Fruit fly (Drosophila melanogaster) whole organism: ENCODE data around the gene CG31870.

Source experiments
- CG8478 ChIP-seq: fragments of >200 bp; optimal IDR thresholded peaks from 2 replicates; lab custom pipeline; 2018; ENCODE audit warnings: inconsistent platforms
- Dll ChIP-seq: fragments of >200 bp; optimal IDR thresholded peaks from 2 replicates; lab custom pipeline; 2017
- EcR ChIP-seq, 2 experiments: fragments of >200 bp; optimal IDR thresholded peaks; 2 replicates each; lab custom pipeline; 2017; ENCODE audit warnings: missing biosample characterization in 2 of 2, missing genetic modification characterization in 2 of 2, missing genetic modification reagents in 2 of 2
- pan ChIP-seq: fragments of >200 bp; optimal IDR thresholded peaks from 2 replicates; lab custom pipeline; 2017
- psq ChIP-seq: fragments of >200 bp; optimal IDR thresholded peaks from 2 replicates; lab custom pipeline; 2017
- usp ChIP-seq: fragments of >200 bp; optimal IDR thresholded peaks from 2 replicates; lab custom pipeline; 2017; ENCODE audit warnings: missing biosample characterization, missing genetic modification characterization, mixed read lengths

Gene CG31870

dm6 chr2L:10789922-10790321 is at the start of gene CG31870:
Gene CG31870 (plus strand): TSS chr2L:10790222.
- TF ChIP-seq Dll (lab: Kevin White, UChicago): no peak

- TF ChIP-seq psq (no peak), Dll (lab: Kevin White, UChicago) (no peak), pan (no peak), CG8478 (lab: Kevin White, UChicago) (no peak), usp (GFP tag; lab: Kevin White, UChicago) (no peak), EcR (GFP tag; optimal IDR thresholded peaks at IDR 0.05; lab: Kevin White, UChicago) (no peak)
Measured at dm6 chr2L:10743714-10744113, 46.3 kb upstream of the CG31870 start, which contains the start of gene CG6729. Gene CG6729 (minus strand): TSS chr2L:10743935.

- no peak for TF ChIP-seq pan
- no peak for TF ChIP-seq Dll (lab: Kevin White, UChicago)
- no peak for TF ChIP-seq CG8478 (lab: Kevin White, UChicago)
Measured at dm6 chr2L:10748218-10748617, 41.8 kb upstream of the CG31870 start.

- TF ChIP-seq psq (no peak), usp (GFP tag; lab: Kevin White, UChicago) (no peak), CG8478 (lab: Kevin White, UChicago) (no peak), pan (no peak), EcR (GFP tag; optimal IDR thresholded peaks at IDR 0.05; lab: Kevin White, UChicago) (no peak), Dll (lab: Kevin White, UChicago) (no peak)
Measured at dm6 chr2L:10749607-10750467, 40.2 kb upstream of the CG31870 start.

DNA sequence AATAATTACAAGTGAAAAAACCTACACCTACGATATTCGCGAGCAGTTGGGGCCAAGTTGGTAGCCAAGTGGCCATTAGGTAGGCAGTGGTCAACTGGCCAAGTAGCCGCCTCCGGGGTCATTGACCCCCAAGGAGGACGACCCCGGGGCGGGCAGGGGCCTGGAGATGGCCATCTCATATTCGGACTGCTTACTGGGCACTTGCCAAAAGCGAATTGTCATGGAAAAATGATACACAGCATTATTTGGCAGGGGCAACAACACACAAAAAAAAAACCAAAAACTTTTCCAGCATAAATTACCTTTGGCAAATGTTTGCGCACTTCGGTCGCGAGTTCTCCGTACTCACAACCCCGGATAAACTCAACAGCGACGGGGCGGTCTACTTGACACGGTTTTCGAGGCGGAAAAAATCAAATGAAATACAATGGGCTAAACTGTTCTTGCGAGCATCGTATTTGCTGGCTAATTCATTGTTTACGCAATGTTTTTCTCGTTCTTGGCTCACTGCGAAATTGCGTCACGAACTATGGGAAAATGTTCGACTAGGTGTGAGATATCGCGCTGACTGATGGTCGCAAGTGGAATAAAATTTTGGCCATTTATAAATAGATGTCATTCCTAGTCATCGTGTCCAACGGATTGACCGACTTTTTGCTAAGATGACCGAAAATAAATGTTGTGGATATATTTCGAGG is 39.0 kb upstream of the CG31870 start:
- TF ChIP-seq usp (GFP tag; lab: Kevin White, UChicago): no peak
- no peak for TF ChIP-seq psq
- TF ChIP-seq EcR (GFP tag; optimal IDR thresholded peaks at IDR 0.05; lab: Kevin White, UChicago): peak in 1 of 2 experiments; percentile 44

dm6 chr2L:10751879-10752620 is 38.0 kb upstream of the CG31870 start:
- no peak for TF ChIP-seq usp (GFP tag; lab: Kevin White, UChicago)
- no peak for TF ChIP-seq EcR (GFP tag; optimal IDR thresholded peaks at IDR 0.05; lab: Kevin White, UChicago)

DNA sequence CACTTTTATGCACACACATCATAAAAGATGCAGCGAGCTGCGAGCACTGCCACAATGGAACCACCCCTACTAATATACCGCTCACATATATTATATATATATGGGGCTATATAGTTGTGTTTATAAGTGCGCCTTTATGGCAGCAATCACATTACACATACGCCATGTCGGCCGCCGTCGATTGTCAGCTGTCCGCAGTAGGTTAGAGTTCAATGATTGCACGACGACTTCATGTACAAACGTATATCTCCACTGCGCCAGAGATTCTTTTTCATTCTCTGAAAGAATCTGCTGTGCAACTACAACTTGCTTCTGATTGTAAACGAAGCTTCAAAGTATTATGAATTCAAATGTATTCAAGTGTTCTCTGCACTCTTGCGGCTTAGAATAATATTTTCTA is 37.4 kb upstream of the CG31870 start:
- no peak for TF ChIP-seq CG8478 (lab: Kevin White, UChicago)
- TF ChIP-seq EcR (GFP tag; optimal IDR thresholded peaks at IDR 0.05; lab: Kevin White, UChicago): peak in 1 of 2 experiments; percentile 31
- TF ChIP-seq psq: no peak
- TF ChIP-seq pan: no peak
- TF ChIP-seq usp (GFP tag; lab: Kevin White, UChicago): no peak
- TF ChIP-seq Dll (lab: Kevin White, UChicago): no peak

- TF ChIP-seq usp (GFP tag; lab: Kevin White, UChicago) (no peak), Dll (lab: Kevin White, UChicago) (no peak), EcR (GFP tag; optimal IDR thresholded peaks at IDR 0.05; lab: Kevin White, UChicago) (no peak)
Measured at dm6 chr2L:10753618-10754017, 36.4 kb upstream of the CG31870 start.

DNA sequence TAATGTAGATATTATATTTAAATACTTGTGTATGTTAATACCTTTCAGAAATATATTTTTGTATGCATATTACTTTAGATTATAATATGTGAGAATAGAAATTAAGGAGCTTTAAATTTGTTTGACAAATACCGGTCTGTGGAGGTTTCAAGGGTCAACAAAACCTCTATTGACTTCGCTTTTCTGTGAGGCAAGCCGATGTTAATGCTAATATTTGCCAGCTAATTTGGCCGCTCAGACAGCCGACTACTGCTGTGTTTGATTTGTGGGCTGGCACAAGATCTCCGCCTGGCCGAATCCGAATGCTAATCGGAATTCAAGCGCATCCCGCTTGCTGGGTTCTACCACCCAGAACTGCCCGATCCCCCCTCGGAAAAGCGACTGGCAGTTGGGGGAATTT is 35.4 kb upstream of the CG31870 start:
- TF ChIP-seq Dll (lab: Kevin White, UChicago): no peak
- no peak for TF ChIP-seq usp (GFP tag; lab: Kevin White, UChicago)
- TF ChIP-seq psq: no peak
- no peak for TF ChIP-seq pan
- no peak for TF ChIP-seq CG8478 (lab: Kevin White, UChicago)
- TF ChIP-seq EcR (GFP tag; optimal IDR thresholded peaks at IDR 0.05; lab: Kevin White, UChicago): no peak

DNA sequence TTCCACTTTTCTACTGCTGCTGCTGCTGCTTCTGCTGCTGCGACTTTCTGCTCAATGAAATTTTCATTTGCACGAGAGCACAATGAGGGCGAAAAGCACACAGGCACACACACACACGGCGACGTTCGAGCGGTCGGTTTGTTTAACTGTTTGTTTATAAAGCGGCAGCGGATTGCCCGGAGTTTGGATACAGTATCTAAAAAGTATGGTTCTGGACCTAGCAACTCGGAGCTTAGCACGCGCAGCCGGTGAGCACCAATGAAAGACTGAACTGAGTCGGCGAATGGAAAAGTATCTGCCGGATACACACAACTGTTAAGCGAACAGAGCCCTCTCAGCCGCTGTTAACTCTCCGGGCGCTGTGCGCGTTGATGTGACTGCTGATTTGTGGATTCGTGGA is 34.0 kb upstream of the CG31870 start, which contains the start of gene CG17124:
Gene CG17124 (minus strand): TSS at position 277 of the 400 bp plus-strand sequence.
- no peak for TF ChIP-seq pan
- TF ChIP-seq EcR (GFP tag; optimal IDR thresholded peaks at IDR 0.05; lab: Kevin White, UChicago): no peak
- no peak for TF ChIP-seq Dll (lab: Kevin White, UChicago)
- no peak for TF ChIP-seq CG8478 (lab: Kevin White, UChicago)
- TF ChIP-seq psq: no peak
- TF ChIP-seq usp (GFP tag; lab: Kevin White, UChicago): no peak

DNA sequence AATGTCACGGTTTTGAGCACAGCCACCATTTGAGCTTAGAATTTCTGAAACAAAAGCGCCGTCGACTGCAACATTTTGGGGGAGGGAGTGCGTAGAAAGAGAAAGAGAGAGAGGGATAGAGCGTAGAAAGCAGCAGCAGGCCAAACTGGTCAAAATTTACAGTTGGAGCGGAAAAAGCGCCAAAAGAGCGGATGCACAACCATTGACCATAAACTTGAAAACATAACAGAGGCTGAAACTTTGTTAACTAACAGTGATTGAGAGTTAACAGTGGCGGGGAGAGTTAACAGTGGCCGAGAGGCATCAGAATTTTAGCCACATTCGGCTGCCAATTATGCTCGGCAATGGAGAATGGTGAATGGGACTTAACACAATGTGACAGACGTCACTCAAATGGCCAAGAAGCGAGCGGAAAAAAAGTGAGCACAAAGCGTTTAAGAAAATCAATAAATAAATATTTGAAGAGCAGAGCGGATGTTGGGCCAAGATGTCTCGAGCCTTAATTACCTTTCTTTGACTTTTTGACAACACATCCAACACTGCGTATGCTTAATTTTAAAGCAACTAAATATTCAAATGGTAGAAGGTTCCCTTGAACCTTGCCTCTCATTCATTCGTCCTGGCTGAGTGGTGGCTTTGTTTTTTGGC is 32.9 kb upstream of the CG31870 start:
- TF ChIP-seq usp (GFP tag; lab: Kevin White, UChicago) (no peak), pan (no peak), Dll (lab: Kevin White, UChicago) (no peak), psq (no peak), EcR (GFP tag; optimal IDR thresholded peaks at IDR 0.05; lab: Kevin White, UChicago) (no peak), CG8478 (lab: Kevin White, UChicago) (no peak)
